Fruit fly (Drosophila melanogaster) whole organism, embryonic: ENCODE results near the gene Snx27.

Experiments used
- BtbVII ChIP-seq: fragments of 200-800 bp; sonication (Bioruptor generic); optimal IDR thresholded peaks from 3 replicates; lab custom pipeline; 2017; ENCODE audit warnings: missing biosample characterization, mild to moderate bottlenecking, missing genetic modification characterization
- CG10274 ChIP-seq: fragments of 200-800 bp; sonication (Bioruptor generic); optimal IDR thresholded peaks from 3 replicates; lab custom pipeline; 2017; ENCODE audit warnings: missing biosample characterization, mild to moderate bottlenecking, missing genetic modification characterization
- CG10654 ChIP-seq: fragments of 200-800 bp; sonication (Bioruptor generic); optimal IDR thresholded peaks from 2 replicates; lab custom pipeline; 2016; ENCODE audit warnings: missing biosample characterization, missing genetic modification characterization
- CG11247 ChIP-seq: fragments of 200-800 bp; sonication (Bioruptor generic); IDR thresholded peaks from 2 replicates; pipeline ENCODE4 v1.3.6; 2022; ENCODE audit warnings: missing biosample characterization, missing genetic modification characterization
- CG12744 ChIP-seq: fragments of 200-800 bp; sonication (Bioruptor generic); optimal IDR thresholded peaks from 2 replicates; lab custom pipeline; 2016; ENCODE audit warnings: missing biosample characterization, missing genetic modification characterization
- CG13775 ChIP-seq: fragments of 200-800 bp; sonication (Bioruptor generic); optimal IDR thresholded peaks from 3 replicates; lab custom pipeline; 2017; ENCODE audit warnings: missing biosample characterization, mild to moderate bottlenecking, missing genetic modification characterization
- CG15269 ChIP-seq: fragments of 200-800 bp; sonication (Bioruptor generic); optimal IDR thresholded peaks from 2 replicates; lab custom pipeline; 2018; ENCODE audit warnings: missing biosample characterization, mild to moderate bottlenecking, missing genetic modification characterization, moderate library complexity
- CG1647 ChIP-seq: fragments of 200-800 bp; sonication (Bioruptor generic); optimal IDR thresholded peaks from 3 replicates; lab custom pipeline; 2016; ENCODE audit warnings: missing biosample characterization, missing genetic modification characterization
- CG17912 ChIP-seq: fragments of 200-800 bp; sonication (Bioruptor generic); optimal IDR thresholded peaks from 2 replicates; lab custom pipeline; 2018; ENCODE audit warnings: missing biosample characterization, mild to moderate bottlenecking, missing genetic modification characterization
- CG2120 ChIP-seq: fragments of 200-800 bp; sonication (Bioruptor generic); optimal IDR thresholded peaks from 3 replicates; lab custom pipeline; 2016; ENCODE audit warnings: missing biosample characterization, missing genetic modification characterization
- CG32532 ChIP-seq: fragments of 200-800 bp; sonication (Bioruptor generic); IDR thresholded peaks from 2 replicates; pipeline ENCODE4 v1.3.6; 2022; ENCODE audit warnings: missing biosample characterization, missing genetic modification characterization
- CG4282 ChIP-seq: fragments of 200-800 bp; sonication (Bioruptor generic); optimal IDR thresholded peaks from 2 replicates; lab custom pipeline; 2016; ENCODE audit warnings: missing biosample characterization, missing genetic modification characterization
- CG6254 ChIP-seq: fragments of 200-800 bp; sonication (Bioruptor generic); optimal IDR thresholded peaks from 3 replicates; lab custom pipeline; 2017; ENCODE audit warnings: mild to moderate bottlenecking, missing biosample characterization, missing genetic modification reagents, missing genetic modification characterization
- CG6854 ChIP-seq: fragments of 200-800 bp; sonication (Bioruptor generic); optimal IDR thresholded peaks from 3 replicates; lab custom pipeline; 2017; ENCODE audit warnings: missing biosample characterization, mild to moderate bottlenecking, missing genetic modification characterization
- CG9215 ChIP-seq: fragments of 200-800 bp; sonication (Bioruptor generic); IDR thresholded peaks from 2 replicates; pipeline ENCODE4 v1.3.6; 2022; ENCODE audit warnings: missing biosample characterization, missing genetic modification characterization
- CTCF ChIP-seq: fragments of 200-800 bp; sonication (Bioruptor generic); optimal IDR thresholded peaks from 2 replicates; lab custom pipeline; 2017; ENCODE audit warnings: missing biosample characterization, mild to moderate bottlenecking, missing genetic modification characterization, moderate library complexity
- CkIIα-i1 ChIP-seq: fragments of 200-800 bp; sonication (Bioruptor generic); IDR thresholded peaks from 2 replicates; pipeline ENCODE4 v1.3.6; 2022; ENCODE audit warnings: missing biosample characterization, missing genetic modification characterization
- CrebB ChIP-seq: fragments of 200-800 bp; sonication (Bioruptor generic); optimal IDR thresholded peaks from 3 replicates; lab custom pipeline; 2018; ENCODE audit warnings: missing biosample characterization, mild to moderate bottlenecking, missing genetic modification characterization
- Dbx ChIP-seq: fragments of 200-800 bp; sonication (Bioruptor generic); IDR thresholded peaks from 3 replicates; pipeline ENCODE4 v1.3.6; 2022; ENCODE audit warnings: missing biosample characterization, missing genetic modification characterization
- Dip3 ChIP-seq: fragments of 200-800 bp; sonication (Bioruptor generic); optimal IDR thresholded peaks from 3 replicates; lab custom pipeline; 2016; ENCODE audit warnings: missing biosample characterization, missing genetic modification characterization
- Dref ChIP-seq: fragments of 200-800 bp; sonication (Bioruptor generic); IDR thresholded peaks from 2 replicates; pipeline ENCODE4 v1.3.6; 2022; ENCODE audit warnings: missing biosample characterization, missing genetic modification characterization
- E2f2 ChIP-seq: fragments of 200-800 bp; sonication (Bioruptor generic); IDR thresholded peaks from 2 replicates; pipeline ENCODE4 v1.3.6; 2022; ENCODE audit warnings: missing biosample characterization, missing genetic modification characterization
- ERR ChIP-seq: fragments of 200-800 bp; sonication (Bioruptor generic); optimal IDR thresholded peaks from 2 replicates; lab custom pipeline; 2016; ENCODE audit warnings: missing biosample characterization, missing genetic modification characterization
- HHEX ChIP-seq: fragments of 200-800 bp; sonication (Bioruptor generic); optimal IDR thresholded peaks from 3 replicates; lab custom pipeline; 2017; ENCODE audit warnings: missing biosample characterization, mild to moderate bottlenecking, missing genetic modification characterization, missing genetic modification reagents
- HLH54F ChIP-seq: fragments of 200-800 bp; sonication (Bioruptor generic); optimal IDR thresholded peaks from 3 replicates; lab custom pipeline; 2016; ENCODE audit warnings: missing biosample characterization, missing genetic modification characterization
- Lim3 ChIP-seq: fragments of 200-800 bp; sonication (Bioruptor generic); IDR thresholded peaks from 2 replicates; pipeline ENCODE4 v1.3.6; 2022; ENCODE audit warnings: missing biosample characterization, missing genetic modification characterization
- Mad ChIP-seq: fragments of 200-800 bp; sonication (Bioruptor generic); optimal IDR thresholded peaks from 2 replicates; lab custom pipeline; 2016; ENCODE audit warnings: missing biosample characterization, missing genetic modification characterization
- NFAT ChIP-seq: fragments of 200-800 bp; sonication (Bioruptor generic); IDR thresholded peaks from 2 replicates; pipeline ENCODE4 v1.3.6; 2022; ENCODE audit warnings: missing biosample characterization, missing genetic modification characterization
- Sox100B ChIP-seq: fragments of 200-800 bp; sonication (Bioruptor generic); optimal IDR thresholded peaks from 3 replicates; lab custom pipeline; 2018; ENCODE audit warnings: missing biosample characterization, mild to moderate bottlenecking, missing genetic modification characterization
- Sry-δ ChIP-seq: fragments of 200-800 bp; sonication (Bioruptor generic); optimal IDR thresholded peaks from 2 replicates; lab custom pipeline; 2016; ENCODE audit warnings: missing biosample characterization, missing genetic modification characterization
- Vsx1 ChIP-seq: fragments of 200-800 bp; sonication (Bioruptor generic); optimal IDR thresholded peaks from 2 replicates; lab custom pipeline; 2017; ENCODE audit warnings: missing biosample characterization, mild to moderate bottlenecking, missing genetic modification characterization, missing genetic modification reagents
- amos ChIP-seq: fragments of 200-800 bp; sonication (Bioruptor generic); IDR thresholded peaks from 2 replicates; pipeline ENCODE4 v1.3.6; 2022; ENCODE audit warnings: missing biosample characterization, missing genetic modification characterization; ENCODE audit not compliant: partially characterized antibody
- bowl ChIP-seq: fragments of 200-800 bp; sonication (Bioruptor generic); IDR thresholded peaks from 2 replicates; pipeline ENCODE4 v1.3.6; 2022; ENCODE audit warnings: missing biosample characterization, missing genetic modification characterization
- en ChIP-seq: fragments of 200-800 bp; sonication (Bioruptor generic); optimal IDR thresholded peaks from 2 replicates; lab custom pipeline; 2016; ENCODE audit warnings: missing biosample characterization, missing genetic modification characterization
- fd3F ChIP-seq: fragments of 200-800 bp; sonication (Bioruptor generic); optimal IDR thresholded peaks from 2 replicates; lab custom pipeline; 2018; ENCODE audit warnings: missing biosample characterization, mild to moderate bottlenecking, missing genetic modification characterization, moderate library complexity
- fd96Cb ChIP-seq: fragments of 200-800 bp; sonication (Bioruptor generic); optimal IDR thresholded peaks from 2 replicates; lab custom pipeline; 2018; ENCODE audit warnings: missing biosample characterization, mild to moderate bottlenecking, missing genetic modification characterization, moderate library complexity
- gce ChIP-seq: fragments of 200-800 bp; sonication (Bioruptor generic); IDR thresholded peaks from 3 replicates; pipeline ENCODE4 v1.3.6; 2022; ENCODE audit warnings: missing biosample characterization, missing genetic modification characterization
- gem ChIP-seq: fragments of 200-800 bp; sonication (Bioruptor generic); optimal IDR thresholded peaks from 2 replicates; lab custom pipeline; 2019; ENCODE audit warnings: missing biosample characterization, mild to moderate bottlenecking, missing genetic modification characterization, moderate library complexity
- hkb ChIP-seq, 2 experiments: fragments of 200-800 bp in 1 of 2; fragments of >200 bp in 1 of 2; sonication (Bioruptor generic) in 1 of 2; IDR thresholded peaks in 1 of 2; optimal IDR thresholded peaks in 1 of 2; 2 replicates each; pipeline versions ENCODE4 v1.3.6 to Lab custom; 2017 to 2022; ENCODE audit warnings: missing biosample characterization in 1 of 2, missing genetic modification characterization in 1 of 2
- lab ChIP-seq: fragments of 200-800 bp; sonication (Bioruptor generic); optimal IDR thresholded peaks from 3 replicates; lab custom pipeline; 2017; ENCODE audit warnings: missing biosample characterization, missing genetic modification characterization, mild to moderate bottlenecking, moderate library complexity, missing genetic modification reagents
- mam ChIP-seq: fragments of 200-800 bp; sonication (Bioruptor generic); optimal IDR thresholded peaks from 3 replicates; lab custom pipeline; 2016; ENCODE audit warnings: missing biosample characterization, missing genetic modification characterization
- oc ChIP-seq: fragments of 200-800 bp; sonication (Bioruptor generic); optimal IDR thresholded peaks from 2 replicates; lab custom pipeline; 2018; ENCODE audit warnings: missing biosample characterization, mild to moderate bottlenecking, missing genetic modification characterization, moderate library complexity
- run ChIP-seq: fragments of 200-800 bp; sonication (Bioruptor generic); optimal IDR thresholded peaks from 3 replicates; lab custom pipeline; 2018; ENCODE audit warnings: missing biosample characterization, mild to moderate bottlenecking, missing genetic modification characterization
- schlank ChIP-seq: fragments of 200-800 bp; sonication (Bioruptor generic); optimal IDR thresholded peaks from 2 replicates; lab custom pipeline; 2018; ENCODE audit warnings: missing biosample characterization, mild to moderate bottlenecking, missing genetic modification characterization
- seq ChIP-seq: fragments of 200-800 bp; sonication (Bioruptor generic); IDR thresholded peaks from 2 replicates; pipeline ENCODE4 v1.3.6; 2022; ENCODE audit warnings: missing biosample characterization, missing genetic modification characterization
- slou ChIP-seq: fragments of 200-800 bp; sonication (Bioruptor generic); optimal IDR thresholded peaks from 3 replicates; lab custom pipeline; 2016; ENCODE audit warnings: missing biosample characterization, missing genetic modification characterization
- ttk ChIP-seq: fragments of 200-800 bp; sonication (Bioruptor generic); IDR thresholded peaks from 2 replicates; pipeline ENCODE4 v2.1.2; 2022; ENCODE audit warnings: missing biosample characterization, missing genetic modification characterization
- tx ChIP-seq: fragments of 200-800 bp; sonication (Bioruptor generic); optimal IDR thresholded peaks from 2 replicates; lab custom pipeline; 2016; ENCODE audit warnings: missing biosample characterization, missing genetic modification characterization
- unc-4 ChIP-seq: fragments of 200-800 bp; sonication (Bioruptor generic); IDR thresholded peaks from 2 replicates; pipeline ENCODE4 v1.3.6; 2022; ENCODE audit warnings: missing biosample characterization, missing genetic modification characterization; ENCODE audit not compliant: partially characterized antibody
- z ChIP-seq: fragments of 200-800 bp; sonication (Bioruptor generic); IDR thresholded peaks from 3 replicates; pipeline ENCODE4 v1.3.6; 2022; ENCODE audit warnings: missing biosample characterization, missing genetic modification characterization

Gene Snx27

dm6 chrX:5699824-5700498 lies 37.9 kb downstream of the Snx27 start (continued):
- TF ChIP-seq z (GFP tag; lab: Robert Waterston, UW) (no peak), Lim3 (GFP tag; lab: Robert Waterston, UW) (no peak), Dbx (GFP tag; lab: Robert Waterston, UW) (0 out of 3 replicates have a peak, but pooled peaks have one; percentile 36), unc-4 (GFP tag; lab: Robert Waterston, UW) (no peak), gem (peak; percentile 86), run (tag; lab: Kevin White, UChicago) (peak; percentile 38), Dip3 (GFP tag; lab: Kevin White, UChicago) (peak; percentile 12), oc (tag; lab: Kevin White, UChicago) (peak; percentile 22), CG1647 (GFP tag; lab: Kevin White, UChicago) (peak; percentile 21), CG2120 (GFP tag; lab: Kevin White, UChicago) (peak; percentile 62), CG6254 (GFP tag; lab: Kevin White, UChicago) (peak; percentile 46), HLH54F (GFP tag; lab: Kevin White, UChicago) (no peak), CG10654 (peak; percentile 25), CG6854 (peak; percentile 55), slou (GFP tag; lab: Kevin White, UChicago) (peak; percentile 15), mam (GFP tag; lab: Kevin White, UChicago) (peak; percentile 46), NFAT (no peak), gce (GFP tag; lab: Robert Waterston, UW) (no peak), CG32532 (GFP tag; lab: Robert Waterston, UW) (peak; percentile 55; the same call in 1 of the 2 replicates), tx (GFP tag; lab: Kevin White, UChicago) (peak; percentile 9), CG15269 (peak; percentile 57), CTCF (GFP tag; lab: Kevin White, UChicago) (no peak), CG11247 (GFP tag; lab: Robert Waterston, UW) (no peak), bowl (GFP tag; lab: Robert Waterston, UW) (no peak), fd3F (peak; percentile 40), amos (GFP tag; lab: Robert Waterston, UW) (no peak), E2f2 (peak; percentile 35; the same call in 1 of the 2 replicates), CG9215 (GFP tag; lab: Robert Waterston, UW) (no peak), Sox100B (GFP tag; lab: Kevin White, UChicago) (peak; percentile 58), CG12744 (GFP tag; lab: Kevin White, UChicago) (no peak), HHEX (GFP tag; lab: Kevin White, UChicago) (peak; percentile 22), Mad (GFP tag; lab: Kevin White, UChicago) (peak; percentile 38), CG13775 (GFP tag; lab: Kevin White, UChicago) (peak; percentile 17), CrebB (tag; lab: Kevin White, UChicago) (peak; percentile 37), CG4282 (GFP tag; lab: Kevin White, UChicago) (no peak), hkb (optimal IDR thresholded peaks at IDR 0.05; lab: Kevin White, UChicago) (no peak), hkb (GFP tag; IDR thresholded peaks at IDR 0.05; lab: Robert Waterston, UW) (peak; percentile 73), fd96Cb (peak; percentile 78), schlank (tag; lab: Kevin White, UChicago) (no peak), Dref (GFP tag; lab: Robert Waterston, UW) (no peak), ERR (GFP tag; lab: Kevin White, UChicago) (no peak), CG17912 (GFP tag; lab: Kevin White, UChicago) (no peak), BtbVII (peak; percentile 26), Sry-δ (no peak), en (GFP tag; lab: Kevin White, UChicago) (no peak), seq (peak; percentile 28; the same call in 1 of the 2 replicates), Vsx1 (peak; percentile 78), lab (peak; percentile 77), ttk (GFP tag; lab: Robert Waterston, UW) (peak; percentile 41; the same call in 1 of the 2 replicates), CkIIα-i1 (GFP tag; lab: Robert Waterston, UW) (no peak), CG10274 (GFP tag; lab: Kevin White, UChicago) (no peak)
